Worm (Caenorhabditis elegans) whole organism, young adult: ENCODE measurements around the gene T07G12.4.

Experiments used
- C06A6.2 ChIP-seq: fragments of 200-800 bp; sonication (Bioruptor generic); conservative IDR thresholded peaks from 2 replicates; pipeline ENCODE4 v1.3.6; 2022; ENCODE audit warnings: missing genetic modification characterization, missing compliant biosample characterization
- F10E7.11 ChIP-seq: sonication (generic microtip); optimal IDR thresholded peaks from 2 replicates; lab custom pipeline; 2017; ENCODE audit warnings: mild to moderate bottlenecking, missing genetic modification characterization, moderate library complexity, missing compliant biosample characterization
- F22D6.2 ChIP-seq: sonication (generic microtip); optimal IDR thresholded peaks from 2 replicates; lab custom pipeline; 2016; ENCODE audit warnings: mild to moderate bottlenecking, missing genetic modification characterization, missing compliant biosample characterization
- F49E8.2 ChIP-seq: sonication (generic microtip); optimal IDR thresholded peaks from 3 replicates; lab custom pipeline; 2017; ENCODE audit warnings: missing genetic modification characterization, mild to moderate bottlenecking, missing compliant biosample characterization, antibody characterized with exemption, moderate library complexity; ENCODE audit not compliant: insufficient read depth
- T07F8.4 ChIP-seq: sonication (generic microtip); optimal IDR thresholded peaks from 2 replicates; lab custom pipeline; 2016; ENCODE audit warnings: mild to moderate bottlenecking, missing genetic modification characterization, moderate library complexity, missing compliant biosample characterization
- T26A5.8 ChIP-seq: sonication (generic microtip); optimal IDR thresholded peaks from 2 replicates; lab custom pipeline; 2016; ENCODE audit warnings: missing genetic modification characterization, missing compliant biosample characterization
- Y53F4B.3 ChIP-seq: fragments of 200-800 bp; sonication (Bioruptor generic); IDR thresholded peaks from 2 replicates; pipeline ENCODE4 v1.3.6; 2022; ENCODE audit warnings: missing genetic modification reagents, missing genetic modification characterization, missing compliant biosample characterization
- Y53G8AR.9 ChIP-seq: fragments of 200-800 bp; sonication (Bioruptor generic); conservative IDR thresholded peaks from 2 replicates; pipeline ENCODE4 v1.3.6; 2022; ENCODE audit warnings: missing genetic modification reagents, missing genetic modification characterization, missing compliant biosample characterization
- aptf-3 ChIP-seq: fragments of 200-800 bp; sonication (Bioruptor generic); IDR thresholded peaks from 2 replicates; pipeline ENCODE4 v1.3.6; 2022; ENCODE audit warnings: missing genetic modification characterization, missing compliant biosample characterization
- atf-7 ChIP-seq: sonication (generic microtip); optimal IDR thresholded peaks from 2 replicates; lab custom pipeline; 2017; ENCODE audit warnings: mild to moderate bottlenecking, missing genetic modification characterization, missing compliant biosample characterization
- attf-3 ChIP-seq: fragments of 200-800 bp; sonication (Bioruptor generic); conservative IDR thresholded peaks from 2 replicates; pipeline ENCODE4 v1.3.6; 2022; ENCODE audit warnings: missing genetic modification reagents, missing genetic modification characterization, missing compliant biosample characterization
- attf-5 ChIP-seq: fragments of 200-800 bp; sonication (Bioruptor generic); optimal IDR thresholded peaks from 2 replicates; lab custom pipeline; 2018; ENCODE audit warnings: mild to moderate bottlenecking, missing genetic modification characterization, missing compliant biosample characterization
- bed-1 ChIP-seq: fragments of 200-800 bp; sonication (Bioruptor generic); IDR thresholded peaks from 2 replicates; pipeline ENCODE4 v1.3.6; 2022; ENCODE audit warnings: missing genetic modification reagents, missing genetic modification characterization, missing compliant biosample characterization
- ceh-100 ChIP-seq: fragments of 200-800 bp; sonication (Bioruptor generic); IDR thresholded peaks from 2 replicates; pipeline ENCODE4 v1.3.6; 2022; ENCODE audit warnings: missing genetic modification reagents, missing genetic modification characterization, missing compliant biosample characterization
- dpff-1 ChIP-seq: sonication (generic microtip); optimal IDR thresholded peaks from 2 replicates; lab custom pipeline; 2017; ENCODE audit warnings: mild to moderate bottlenecking, missing genetic modification characterization, missing compliant biosample characterization
- dpl-1 ChIP-seq: fragments of 150-350 bp; optimal IDR thresholded peaks from 2 replicates; lab custom pipeline; 2014; ENCODE audit warnings: missing biosample characterization, missing genetic modification reagents, missing genetic modification characterization
- egrh-3 ChIP-seq: fragments of 200-800 bp; sonication (Bioruptor generic); IDR thresholded peaks from 2 replicates; pipeline ENCODE4 v1.3.6; 2022; ENCODE audit warnings: missing genetic modification reagents, missing genetic modification characterization, missing compliant biosample characterization
- him-1 ChIP-seq: sonication (generic microtip); optimal IDR thresholded peaks from 2 replicates; lab custom pipeline; 2016; ENCODE audit warnings: missing genotype, missing genetic modification reagents, missing genetic modification characterization, missing compliant biosample characterization
- hrde-1 ChIP-seq: sonication (generic microtip); optimal IDR thresholded peaks from 2 replicates; lab custom pipeline; 2016; ENCODE audit warnings: missing genetic modification characterization, mild to moderate bottlenecking, missing compliant biosample characterization, moderate library complexity, missing genotype, missing genetic modification reagents, borderline replicate concordance
- mcd-1 ChIP-seq: fragments of 200-800 bp; sonication (Bioruptor generic); IDR thresholded peaks from 2 replicates; pipeline ENCODE4 v1.3.6; 2022; ENCODE audit warnings: missing genetic modification reagents, missing genetic modification characterization, missing compliant biosample characterization
- nfya-2 ChIP-seq: fragments of 200-800 bp; sonication (Bioruptor generic); IDR thresholded peaks from 2 replicates; pipeline ENCODE4 v1.3.6; 2022; ENCODE audit warnings: missing genetic modification reagents, missing genetic modification characterization, missing compliant biosample characterization
- nhr-80 ChIP-seq: sonication (generic microtip); optimal IDR thresholded peaks from 2 replicates; lab custom pipeline; 2016; ENCODE audit warnings: missing genetic modification characterization, missing compliant biosample characterization
- nhr-90 ChIP-seq: sonication (generic microtip); optimal IDR thresholded peaks from 2 replicates; lab custom pipeline; 2016; ENCODE audit warnings: missing genotype, mild to moderate bottlenecking, missing genetic modification characterization, missing compliant biosample characterization
- pha-4 ChIP-seq: fragments of 150-350 bp; sonication (generic microtip); optimal IDR thresholded peaks from 2 replicates; lab custom pipeline; 2014; ENCODE audit warnings: missing biosample characterization, missing genetic modification reagents, missing genetic modification characterization
- sdz-38 ChIP-seq: sonication (generic microtip); optimal IDR thresholded peaks from 2 replicates; lab custom pipeline; 2016; ENCODE audit warnings: missing genotype, missing genetic modification characterization, missing compliant biosample characterization
- snpc-1.3 ChIP-seq: sonication (generic microtip); optimal IDR thresholded peaks from 2 replicates; lab custom pipeline; 2017; ENCODE audit warnings: missing genetic modification characterization, mild to moderate bottlenecking, missing compliant biosample characterization, antibody characterized with exemption, moderate library complexity, missing genotype, missing genetic modification reagents; ENCODE audit not compliant: insufficient read depth
- snpc-3.4 ChIP-seq: sonication (generic microtip); optimal IDR thresholded peaks from 2 replicates; lab custom pipeline; 2017; ENCODE audit warnings: missing genetic modification characterization, mild to moderate bottlenecking, missing compliant biosample characterization, antibody characterized with exemption, moderate library complexity, missing genotype, missing genetic modification reagents
- snpc-4 ChIP-seq, 5 experiments: fragments of 150-350 bp in 1 of 5; sonication (generic microtip) in 4 of 5; optimal IDR thresholded peaks; 2 replicates each; lab custom pipeline; 2014 to 2018; ENCODE audit warnings: missing genetic modification characterization in 5 of 5, missing biosample characterization in 3 of 5, antibody characterized with exemption in 2 of 5, mild to moderate bottlenecking in 2 of 5, missing compliant biosample characterization in 2 of 5, missing genotype in 2 of 5, moderate library complexity in 2 of 5, missing genetic modification reagents in 1 of 5
- tlf-1 ChIP-seq: fragments of 200-800 bp; sonication (Bioruptor generic); optimal IDR thresholded peaks from 2 replicates; lab custom pipeline; 2018; ENCODE audit warnings: mild to moderate bottlenecking, missing genetic modification characterization, missing compliant biosample characterization
- zfh-2 ChIP-seq: fragments of 200-800 bp; sonication (Bioruptor generic); conservative IDR thresholded peaks from 2 replicates; pipeline ENCODE4 v1.3.6; 2022; ENCODE audit warnings: missing genetic modification reagents, missing genetic modification characterization, missing compliant biosample characterization
- zim-3 ChIP-seq: sonication (generic microtip); optimal IDR thresholded peaks from 2 replicates; lab custom pipeline; 2017; ENCODE audit warnings: mild to moderate bottlenecking, missing genetic modification characterization, moderate library complexity, missing compliant biosample characterization
- ztf-18 ChIP-seq: sonication (generic microtip); optimal IDR thresholded peaks from 2 replicates; lab custom pipeline; 2016; ENCODE audit warnings: missing genotype, mild to moderate bottlenecking, missing genetic modification characterization, missing compliant biosample characterization

Gene T07G12.4

DNA sequence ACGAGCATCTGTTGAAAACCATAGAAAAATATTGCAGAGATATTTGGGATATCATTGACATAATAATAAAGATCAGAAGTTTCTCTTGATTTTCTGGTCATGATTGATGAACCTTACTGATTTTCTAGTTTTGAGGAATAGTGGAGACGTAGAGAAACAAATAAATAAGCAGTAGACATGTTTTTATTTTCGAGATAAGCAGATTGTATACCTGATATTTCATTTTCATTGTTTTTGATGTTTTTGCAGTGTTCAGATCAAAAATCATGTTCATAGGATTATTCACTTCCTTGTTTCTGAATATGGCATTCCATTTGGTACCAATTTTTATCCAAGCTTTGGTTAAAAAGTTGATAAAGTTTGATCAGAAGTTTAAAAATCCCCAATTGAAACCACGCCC lies at the start of gene T07G12.4:
T07G12.4 (minus strand) TSS at position 101 of the 400 bp plus-strand sequence.
- TF ChIP-seq mcd-1 (GFP tag; lab: Robert Waterston, UW) (no peak), dpl-1 (no peak), him-1 (tag; lab: Kevin White, UChicago) (no peak)

DNA sequence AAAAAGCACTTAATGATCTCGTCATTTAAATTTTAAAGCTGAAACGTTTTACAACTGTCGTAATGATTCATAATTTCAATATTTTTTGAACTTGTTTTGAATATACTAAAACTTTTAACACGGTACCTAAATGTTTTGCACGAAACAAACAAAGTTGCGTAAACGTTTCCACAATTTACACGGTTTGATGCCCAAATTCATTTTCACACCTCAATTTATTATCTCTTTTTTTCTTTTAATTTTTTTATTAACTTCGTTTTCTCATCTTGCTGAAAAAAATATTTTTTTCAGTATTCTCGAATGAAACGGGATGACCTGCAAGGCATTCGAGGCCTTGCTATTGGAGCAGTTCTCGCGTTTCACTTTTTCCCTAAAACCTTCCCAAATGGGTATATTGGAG lies 45.8 kb upstream of the T07G12.4 start, which contains the start of gene oac-8:
oac-8 (plus strand) TSS at position 301 of the 400 bp plus-strand sequence.
- TF ChIP-seq nhr-90 (tag; lab: Kevin White, UChicago): no peak
- TF ChIP-seq tlf-1 (GFP tag; lab: Kevin White, UChicago): no peak
- TF ChIP-seq F22D6.2: no peak
- no peak for TF ChIP-seq zfh-2 (GFP tag; lab: Robert Waterston, UW)
- no peak for TF ChIP-seq sdz-38
- no peak for TF ChIP-seq ceh-100 (GFP tag; lab: Robert Waterston, UW)
- TF ChIP-seq bed-1 (GFP tag; lab: Robert Waterston, UW): no peak
- no peak for TF ChIP-seq Y53G8AR.9 (GFP tag; lab: Robert Waterston, UW)
- no peak for TF ChIP-seq T26A5.8 (tag; lab: Kevin White, UChicago)
- no peak for TF ChIP-seq snpc-1.3
- no peak for TF ChIP-seq T07F8.4 (tag; lab: Kevin White, UChicago)
- no peak for TF ChIP-seq aptf-3 (GFP tag; lab: Robert Waterston, UW)
- TF ChIP-seq snpc-4 (GFP tag; optimal IDR thresholded peaks at IDR 0.05; lab: Kevin White, UChicago): no peak
- no peak for TF ChIP-seq snpc-4 (tag; optimal IDR thresholded peaks at IDR 0.05; lab: Kevin White, UChicago)
- TF ChIP-seq F10E7.11 (tag; lab: Kevin White, UChicago): no peak
- no peak for TF ChIP-seq attf-5
- TF ChIP-seq snpc-3.4 (tag; lab: Kevin White, UChicago): no peak
- TF ChIP-seq hrde-1 (tag; lab: Kevin White, UChicago): no peak
- TF ChIP-seq F49E8.2 (tag; lab: Kevin White, UChicago): no peak
- TF ChIP-seq ztf-18 (tag; lab: Kevin White, UChicago): no peak
- TF ChIP-seq egrh-3 (GFP tag; lab: Robert Waterston, UW): no peak

DNA sequence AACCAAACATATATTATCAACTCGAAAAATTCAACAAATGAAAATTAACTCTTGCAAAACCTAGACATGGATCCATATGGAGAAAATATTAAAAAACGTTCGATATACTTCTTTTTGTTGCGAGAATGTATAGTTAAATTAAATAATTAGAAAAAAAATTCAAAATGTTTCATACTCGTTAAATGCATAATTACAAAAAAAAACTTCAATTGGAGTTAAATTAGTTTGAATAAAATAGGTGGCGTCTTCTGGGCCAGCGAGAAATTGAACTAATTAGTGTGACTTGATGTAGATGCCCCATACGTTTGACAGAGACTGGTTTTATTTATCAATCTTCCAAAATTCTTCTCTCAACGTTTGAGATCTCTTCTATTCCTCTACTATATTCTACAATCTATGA lies 39.9 kb upstream of the T07G12.4 start, which contains the start of gene lgc-43:
lgc-43 (plus strand) TSS at position 301 of the 400 bp plus-strand sequence.
- TF ChIP-seq attf-3 (no peak), mcd-1 (GFP tag; lab: Robert Waterston, UW) (no peak), dpff-1 (no peak), pha-4 (tag; lab: Kevin White, UChicago) (no peak), Y53F4B.3 (GFP tag; lab: Robert Waterston, UW) (no peak), zim-3 (tag; lab: Kevin White, UChicago) (no peak)

DNA sequence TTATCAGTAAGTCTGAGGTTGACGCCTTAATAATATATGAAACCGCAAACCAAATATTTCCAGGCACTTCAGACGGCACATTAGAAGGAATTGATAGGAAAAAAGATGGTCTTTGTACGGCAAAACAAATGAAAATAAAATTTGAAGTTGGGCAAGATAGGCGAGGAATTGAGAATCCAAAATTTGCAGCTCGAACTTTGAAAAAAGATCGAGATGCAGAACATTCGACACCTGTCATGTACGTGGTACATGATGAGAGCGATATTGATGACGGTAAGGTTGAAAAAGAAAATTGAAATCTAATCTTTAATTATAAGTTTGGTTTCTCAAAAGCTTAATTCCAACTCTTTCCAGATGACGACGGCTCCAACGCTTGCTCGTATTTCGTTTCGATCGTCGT lies 39.1 kb upstream of the T07G12.4 start:
- TF ChIP-seq nhr-80: peak; percentile 37
- TF ChIP-seq nfya-2: no peak
- no peak for TF ChIP-seq C06A6.2 (GFP tag; lab: Robert Waterston, UW)

DNA sequence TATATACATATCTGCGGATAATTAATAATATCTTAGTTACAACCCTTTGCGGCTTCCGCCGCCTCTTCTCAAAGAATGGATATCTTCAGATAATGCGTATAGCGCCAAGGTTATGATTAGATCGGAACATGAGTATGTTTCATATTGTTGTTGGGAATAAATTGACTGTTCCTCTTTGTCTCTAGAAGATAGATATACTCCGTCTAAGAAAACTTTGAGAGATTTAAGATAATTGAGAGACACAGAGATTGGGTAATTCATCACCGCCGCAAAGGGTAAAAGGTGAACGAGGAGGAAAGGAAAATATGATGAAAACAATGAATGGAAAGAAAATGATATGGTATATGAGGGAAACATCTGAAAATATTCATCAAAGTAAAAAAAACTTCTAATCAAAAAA lies 38.1 kb upstream of the T07G12.4 start:
- no peak for TF ChIP-seq atf-7 (tag; lab: Kevin White, UChicago)
